Worm (Caenorhabditis elegans): ENCODE measurements around the gene Y37E11AL.1.

The Y37E11AL.1 gene

ce11 chrIV:3764012-3764549 lies 54.8 kb downstream of the Y37E11AL.1 start (continued):
- no peak for TF ChIP-seq gei-17 (GFP tag; optimal IDR thresholded peaks at IDR 0.05)
